Worm (Caenorhabditis elegans): Measurements from ENCODE around the gene srt-33.

ce11 chrV:14312695-14313094 is 33.0 kb upstream of the srt-33 start, which contains the start of gene F14D7.8:
- no peak for TF ChIP-seq ztf-23 (GFP tag; IDR thresholded peaks at IDR 0.05)
- TF ChIP-seq ztf-29 (GFP tag; IDR thresholded peaks at IDR 0.05) = no peak
- TF ChIP-seq klf-2 (GFP tag; conservative IDR thresholded peaks at IDR 0.05) = no peak
- no peak for TF ChIP-seq med-1 (GFP tag; optimal IDR thresholded peaks at IDR 0.05; ENCODE audit: insufficient read depth)
- no peak for TF ChIP-seq T22C8.4 (GFP tag; IDR thresholded peaks at IDR 0.05)
- no peak for TF ChIP-seq tab-1 (GFP tag; IDR thresholded peaks at IDR 0.05)
- no peak for TF ChIP-seq cog-1 (tag; optimal IDR thresholded peaks at IDR 0.05)
- no peak for TF ChIP-seq flt-1 (GFP tag; IDR thresholded peaks at IDR 0.05)
- TF ChIP-seq ref-1 (GFP tag; conservative IDR thresholded peaks at IDR 0.05) = no peak

Measured in whole organism, midembryonic.